Worm (Caenorhabditis elegans): Measurements from ENCODE around the gene ugt-39.

ugt-39 gene

ce11 chrV:7197036-7197435 lies 40.1 kb downstream of the ugt-39 start (continued):
- TF ChIP-seq egl-18 (GFP tag; IDR thresholded peaks at IDR 0.05) (no peak), ceh-79 (tag; optimal IDR thresholded peaks at IDR 0.05) (no peak), lsy-27 (tag; optimal IDR thresholded peaks at IDR 0.05; ENCODE audit: borderline replicate concordance, insufficient read depth) (no peak), lin-26 (GFP tag; IDR thresholded peaks at IDR 0.05) (peak; percentile 49; the same call in 1 of the 2 replicates), madf-3 (GFP tag; IDR thresholded peaks at IDR 0.05) (peak; percentile 91), Y53G8AR.9 (GFP tag; conservative IDR thresholded peaks at IDR 0.05) (0 out of 2 replicates have a peak, but pooled peaks have one; percentile 58), repo-1 (tag; optimal IDR thresholded peaks at IDR 0.05) (no peak), unc-130 (GFP tag; optimal IDR thresholded peaks at IDR 0.05) (no peak), F37B4.10 (GFP tag; IDR thresholded peaks at IDR 0.05) (no peak), bed-1 (GFP tag; IDR thresholded peaks at IDR 0.05) (no peak), hmg-1.2 (GFP tag; IDR thresholded peaks at IDR 0.05) (no peak), F52B5.7 (tag; optimal IDR thresholded peaks at IDR 0.05) (no peak), egl-44 (GFP tag; IDR thresholded peaks at IDR 0.05) (no peak), lin-54 (GFP tag; optimal IDR thresholded peaks at IDR 0.05) (no peak), hsf-1 (GFP tag; IDR thresholded peaks at IDR 0.05) (no peak), ztf-25 (GFP tag; IDR thresholded peaks at IDR 0.05) (no peak), B0336.3 (GFP tag; IDR thresholded peaks at IDR 0.05) (no peak), hlh-26 (GFP tag; conservative IDR thresholded peaks at IDR 0.05) (no peak), bed-2 (GFP tag; IDR thresholded peaks at IDR 0.05) (no peak), F23B12.7 (tag; optimal IDR thresholded peaks at IDR 0.05; ENCODE audit: insufficient read depth) (no peak), ceh-40 (GFP tag; IDR thresholded peaks at IDR 0.05) (0 out of 2 replicates have a peak, but pooled peaks have one; percentile 3), snpc-1.1 (tag; optimal IDR thresholded peaks at IDR 0.05; ENCODE audit: insufficient read depth) (no peak), zim-3 (tag; optimal IDR thresholded peaks at IDR 0.05) (no peak), Y95B8A.8 (GFP tag; IDR thresholded peaks at IDR 0.05) (no peak), F49E8.2 (tag; optimal IDR thresholded peaks at IDR 0.05; ENCODE audit: insufficient read depth) (peak; percentile 16), madf-6 (GFP tag; IDR thresholded peaks at IDR 0.05) (peak; percentile 55), K12H6.12 (tag; optimal IDR thresholded peaks at IDR 0.05) (no peak), madf-10 (tag; optimal IDR thresholded peaks at IDR 0.05) (no peak), sea-2 (GFP tag; IDR thresholded peaks at IDR 0.05) (no peak), ztf-18 (tag; optimal IDR thresholded peaks at IDR 0.05) (no peak), F33H1.4 (GFP tag; IDR thresholded peaks at IDR 0.05) (no peak)

- peak; percentile 8 for TF ChIP-seq ZK185.1 (tag; optimal IDR thresholded peaks at IDR 0.05; ENCODE audit: poor library complexity, severe bottlenecking)
- TF ChIP-seq ceh-79 (tag; optimal IDR thresholded peaks at IDR 0.05) = no peak
- TF ChIP-seq lsl-1 (GFP tag; optimal IDR thresholded peaks at IDR 0.05) = peak; percentile 33
- TF ChIP-seq attf-5 (GFP tag; optimal IDR thresholded peaks at IDR 0.05) = peak; percentile 41
- TF ChIP-seq nhr-27 (tag; optimal IDR thresholded peaks at IDR 0.05) = no peak
- 0 out of 2 replicates have a peak, but pooled peaks have one; percentile 20 for TF ChIP-seq Y79H2A.3 (GFP tag; conservative IDR thresholded peaks at IDR 0.05)
- peak; percentile 95 for TF ChIP-seq nhr-80 (tag; optimal IDR thresholded peaks at IDR 0.05)
- TF ChIP-seq ama-1 (optimal IDR thresholded peaks at IDR 0.05) = peak; percentile 48
- peak in 1 of 2 experiments; percentile 73 for TF ChIP-seq ama-1 (GFP tag; optimal IDR thresholded peaks at IDR 0.05)
- TF ChIP-seq ceh-100 (GFP tag; IDR thresholded peaks at IDR 0.05) = no peak
- TF ChIP-seq Y56A3A.18 (GFP tag; IDR thresholded peaks at IDR 0.05) = 0 out of 2 replicates have a peak, but pooled peaks have one; percentile 54
- no peak for TF ChIP-seq die-1 (tag; optimal IDR thresholded peaks at IDR 0.05)
- TF ChIP-seq hrde-1 (tag; optimal IDR thresholded peaks at IDR 0.05; ENCODE audit: borderline replicate concordance) = peak; percentile 82
- peak; percentile 43 for TF ChIP-seq chd-7 (tag; optimal IDR thresholded peaks at IDR 0.05)
- TF ChIP-seq lin-35 (GFP tag; optimal IDR thresholded peaks at IDR 0.05) = no peak
- peak; percentile 39; the same call in 1 of the 2 replicates for TF ChIP-seq pbrm-1 (GFP tag; IDR thresholded peaks at IDR 0.05)
- TF ChIP-seq athp-1 (tag; optimal IDR thresholded peaks at IDR 0.05) = no peak
- no peak for TF ChIP-seq K12H6.12 (tag; optimal IDR thresholded peaks at IDR 0.05)
- no peak for TF ChIP-seq snpc-4 (GFP tag; optimal IDR thresholded peaks at IDR 0.05)
- peak in 2 of 4 experiments; percentile 6 to 46 for TF ChIP-seq snpc-4 (tag; optimal IDR thresholded peaks at IDR 0.05)
- TF ChIP-seq F33H1.4 (GFP tag; IDR thresholded peaks at IDR 0.05) = 0 out of 2 replicates have a peak, but pooled peaks have one; percentile 21
Measured at ce11 chrV:7198403-7198802, 41.5 kb downstream of the ugt-39 start.

Measured in whole organism, young adult.